Fruit fly (Drosophila melanogaster): ENCODE results near the gene CG31626.

- no peak for TF ChIP-seq CG8478 (optimal IDR thresholded peaks at IDR 0.05)
- TF ChIP-seq CTCF (optimal IDR thresholded peaks at IDR 0.05), result peak; percentile 9 to 37
Measured at dm6 chr2L:21250519-21251336, 14.2 kb upstream of the CG31626 start.

All from S2 (cell line).